Fruit fly (Drosophila melanogaster) whole organism, prepupa: ENCODE results near the gene Teh3.

ENCODE experiments used
- CG11294 ChIP-seq: fragments of 200-800 bp; sonication (Bioruptor generic); IDR thresholded peaks from 2 replicates; pipeline ENCODE4 v1.3.6; 2022; ENCODE audit warnings: missing biosample characterization, missing genetic modification characterization
- CG15336 ChIP-seq: fragments of 200-800 bp; sonication (Bioruptor generic); IDR thresholded peaks from 2 replicates; pipeline ENCODE4 v1.3.6; 2022; ENCODE audit warnings: missing biosample characterization, missing genetic modification characterization
- CG1621 ChIP-seq: fragments of 200-800 bp; sonication (Bioruptor generic); optimal IDR thresholded peaks from 3 replicates; lab custom pipeline; 2018; ENCODE audit warnings: missing biosample characterization, mild to moderate bottlenecking, missing genetic modification characterization
- CG16779 ChIP-seq: fragments of 200-800 bp; sonication (Bioruptor generic); optimal IDR thresholded peaks from 3 replicates; lab custom pipeline; 2017; ENCODE audit warnings: missing biosample characterization, mild to moderate bottlenecking, missing genetic modification characterization
- CG31627 ChIP-seq: fragments of 200-800 bp; sonication (Bioruptor generic); optimal IDR thresholded peaks from 3 replicates; lab custom pipeline; 2016; ENCODE audit warnings: missing biosample characterization, missing genetic modification characterization
- CG32006 ChIP-seq: fragments of 200-800 bp; sonication (Bioruptor generic); optimal IDR thresholded peaks from 3 replicates; lab custom pipeline; 2017; ENCODE audit warnings: missing biosample characterization, mild to moderate bottlenecking, missing genetic modification characterization
- CG34406 ChIP-seq: fragments of 200-800 bp; sonication (Bioruptor generic); optimal IDR thresholded peaks from 3 replicates; lab custom pipeline; 2016; ENCODE audit warnings: missing biosample characterization, missing genetic modification characterization
- CG3919 ChIP-seq: fragments of 200-800 bp; sonication (Bioruptor generic); optimal IDR thresholded peaks from 3 replicates; lab custom pipeline; 2016; ENCODE audit warnings: missing biosample characterization, missing genetic modification characterization
- CG4318 ChIP-seq: fragments of 200-800 bp; sonication (Bioruptor generic); optimal IDR thresholded peaks from 3 replicates; lab custom pipeline; 2017; ENCODE audit warnings: missing biosample characterization, mild to moderate bottlenecking, missing genetic modification characterization
- CG6163 ChIP-seq: fragments of 200-800 bp; sonication (Bioruptor generic); IDR thresholded peaks from 3 replicates; pipeline ENCODE4 v1.3.6; 2022; ENCODE audit warnings: missing biosample characterization, missing genetic modification characterization
- CG6276 ChIP-seq: fragments of 200-800 bp; sonication (Bioruptor generic); optimal IDR thresholded peaks from 2 replicates; lab custom pipeline; 2017; ENCODE audit warnings: missing biosample characterization, mild to moderate bottlenecking, missing genetic modification characterization
- CG8119 ChIP-seq: fragments of 200-800 bp; sonication (Bioruptor generic); IDR thresholded peaks from 3 replicates; pipeline ENCODE4 v1.3.6; 2022; ENCODE audit warnings: missing biosample characterization, missing genetic modification characterization
- Eip93F ChIP-seq: fragments of 200-800 bp; sonication (Bioruptor generic); optimal IDR thresholded peaks from 2 replicates; lab custom pipeline; 2016; ENCODE audit warnings: missing biosample characterization, mild to moderate bottlenecking, missing genetic modification characterization
- Ets21C ChIP-seq: fragments of 200-800 bp; sonication (Bioruptor generic); optimal IDR thresholded peaks from 3 replicates; lab custom pipeline; 2016; ENCODE audit warnings: missing biosample characterization, missing genetic modification characterization
- Gug ChIP-seq: fragments of 200-800 bp; sonication (Bioruptor generic); IDR thresholded peaks from 2 replicates; pipeline ENCODE4 v1.3.6; 2022; ENCODE audit warnings: missing biosample characterization, missing genetic modification characterization
- Hr38 ChIP-seq: sonication (Bioruptor generic); optimal IDR thresholded peaks from 2 replicates; lab custom pipeline; 2016; ENCODE audit warnings: missing biosample characterization, missing genetic modification characterization
- Hr39 ChIP-seq: fragments of 200-800 bp; sonication (Bioruptor generic); optimal IDR thresholded peaks from 2 replicates; lab custom pipeline; 2016; ENCODE audit warnings: missing biosample characterization, missing genetic modification characterization
- Hr4 ChIP-seq: fragments of 200-800 bp; sonication (Bioruptor generic); optimal IDR thresholded peaks from 3 replicates; lab custom pipeline; 2016; ENCODE audit warnings: missing biosample characterization, missing genetic modification characterization
- Lpt ChIP-seq: fragments of 200-800 bp; sonication (Bioruptor generic); optimal IDR thresholded peaks from 3 replicates; lab custom pipeline; 2016; ENCODE audit warnings: missing biosample characterization, missing genetic modification characterization
- Met ChIP-seq: fragments of 200-800 bp; sonication (Bioruptor generic); optimal IDR thresholded peaks from 3 replicates; lab custom pipeline; 2016; ENCODE audit warnings: missing biosample characterization, missing genetic modification characterization
- Smox ChIP-seq: fragments of 200-800 bp; sonication (Bioruptor generic); optimal IDR thresholded peaks from 3 replicates; lab custom pipeline; 2016; ENCODE audit warnings: missing biosample characterization, missing genetic modification characterization
- Sox102F ChIP-seq: fragments of 200-800 bp; sonication (Bioruptor generic); optimal IDR thresholded peaks from 2 replicates; lab custom pipeline; 2016; ENCODE audit warnings: missing biosample characterization, mild to moderate bottlenecking, missing genetic modification characterization
- Sox14 ChIP-seq: fragments of 200-800 bp; sonication (Bioruptor generic); optimal IDR thresholded peaks from 3 replicates; lab custom pipeline; 2016; ENCODE audit warnings: missing biosample characterization, missing genetic modification characterization
- cyc ChIP-seq: fragments of 200-800 bp; sonication (Bioruptor generic); optimal IDR thresholded peaks from 3 replicates; lab custom pipeline; 2016; ENCODE audit warnings: missing biosample characterization, missing genetic modification characterization
- dsx ChIP-seq: fragments of 200-800 bp; optimal IDR thresholded peaks from 3 replicates; lab custom pipeline; 2019; ENCODE audit warnings: missing biosample characterization, mild to moderate bottlenecking, missing genetic modification characterization, moderate library complexity; ENCODE audit not compliant: poor library complexity, severe bottlenecking
- eg ChIP-seq: fragments of 200-800 bp; sonication (Bioruptor generic); IDR thresholded peaks from 3 replicates; pipeline ENCODE4 v1.3.6; 2022; ENCODE audit warnings: missing biosample characterization, missing genetic modification characterization
- fd59A ChIP-seq: fragments of 200-800 bp; sonication (Bioruptor generic); optimal IDR thresholded peaks from 2 replicates; lab custom pipeline; 2017; ENCODE audit warnings: missing biosample characterization, mild to moderate bottlenecking, missing genetic modification characterization, missing genetic modification reagents
- lz ChIP-seq: fragments of 200-800 bp; sonication (Bioruptor generic); optimal IDR thresholded peaks from 3 replicates; lab custom pipeline; 2016; ENCODE audit warnings: missing biosample characterization, missing genetic modification characterization
- pdm3 ChIP-seq: fragments of 200-800 bp; sonication (Bioruptor generic); optimal IDR thresholded peaks from 3 replicates; lab custom pipeline; 2016; ENCODE audit warnings: missing biosample characterization, missing genetic modification characterization
- salr ChIP-seq, 2 experiments: fragments of 200-800 bp; sonication (Bioruptor generic); optimal IDR thresholded peaks; 3 replicates each; lab custom pipeline; 2016 to 2018; ENCODE audit warnings: missing biosample characterization in 2 of 2, missing genetic modification characterization in 2 of 2, mild to moderate bottlenecking in 1 of 2
- ss ChIP-seq, 2 experiments: fragments of 200-800 bp; sonication (Bioruptor generic); optimal IDR thresholded peaks; 2 replicates in 1 of 2; 3 replicates in 1 of 2; lab custom pipeline; 2017 to 2018; ENCODE audit warnings: mild to moderate bottlenecking in 2 of 2, missing biosample characterization in 2 of 2, missing genetic modification characterization in 2 of 2, moderate library complexity in 1 of 2

Gene Teh3

DNA sequence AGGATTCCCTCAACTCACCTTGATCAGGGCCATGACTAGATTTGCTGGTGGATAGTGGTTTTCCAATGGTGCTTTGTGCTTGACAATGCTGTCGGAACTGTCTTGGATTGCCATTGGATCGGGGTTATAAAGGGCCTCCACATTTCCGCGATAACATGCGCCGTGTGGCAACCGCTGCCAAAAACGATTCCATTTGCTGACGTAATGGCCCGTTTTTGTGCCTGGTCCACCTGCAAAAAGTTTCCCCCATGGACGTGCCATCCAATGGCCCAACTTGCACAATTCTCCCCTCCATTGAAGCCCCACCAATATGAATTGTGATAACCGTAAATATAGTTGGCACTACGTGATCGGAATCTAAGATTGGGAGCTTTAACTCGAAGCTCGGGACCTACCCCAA is 27.0 kb upstream of the Teh3 start, which contains the start of gene Cpr64Ab:
Gene Cpr64Ab (minus strand): TSS at position 101 of the 400 bp plus-strand sequence.
- TF ChIP-seq CG4318 (GFP tag; lab: Kevin White, UChicago) (no peak), Met (GFP tag; lab: Kevin White, UChicago) (no peak), ss (GFP tag; optimal IDR thresholded peaks at IDR 0.05; lab: Kevin White, UChicago) (no peak), Ets21C (GFP tag; lab: Kevin White, UChicago) (no peak), Sox14 (GFP tag; lab: Kevin White, UChicago) (no peak), Hr38 (GFP tag; lab: Kevin White, UChicago) (no peak), fd59A (GFP tag; lab: Kevin White, UChicago) (no peak), CG32006 (GFP tag; lab: Kevin White, UChicago) (no peak), Eip93F (GFP tag; lab: Kevin White, UChicago) (no peak), CG31627 (no peak), Lpt (no peak), Hr39 (GFP tag; lab: Kevin White, UChicago) (no peak)

dm6 chr3L:4209731-4210130 is 25.3 kb upstream of the Teh3 start:
- TF ChIP-seq salr (GFP tag; optimal IDR thresholded peaks at IDR 0.05; lab: Kevin White, UChicago) (no peak), CG6276 (peak; percentile 40), CG6163 (peak; percentile 41; the same call in 2 of the 3 replicates), CG11294 (GFP tag; lab: Robert Waterston, UW) (peak; percentile 67), eg (GFP tag; lab: Robert Waterston, UW) (peak; percentile 85), Sox102F (GFP tag; lab: Kevin White, UChicago) (no peak), CG3919 (GFP tag; lab: Kevin White, UChicago) (peak; percentile 36), Hr39 (GFP tag; lab: Kevin White, UChicago) (no peak), Gug (GFP tag; lab: Robert Waterston, UW) (peak; percentile 47)

dm6 chr3L:4209078-4209477 is 24.6 kb upstream of the Teh3 start, which contains the start of gene Cpr64Aa:
TSS of gene Cpr64Aa (minus strand) at chr3L:4209178.
- no peak for TF ChIP-seq pdm3 (GFP tag; lab: Kevin White, UChicago)
- no peak for TF ChIP-seq cyc (GFP tag; lab: Kevin White, UChicago)
- TF ChIP-seq eg (GFP tag; lab: Robert Waterston, UW): 0 out of 3 replicates have a peak, but pooled peaks have one; percentile 37
- TF ChIP-seq dsx (GFP tag; lab: Kevin White, UChicago): no peak
- TF ChIP-seq, all 60 proteins: peak for 1

- TF ChIP-seq cyc (GFP tag; lab: Kevin White, UChicago): no peak
- no peak for TF ChIP-seq Met (GFP tag; lab: Kevin White, UChicago)
- peak; percentile 51 for TF ChIP-seq Hr4 (GFP tag; lab: Kevin White, UChicago)
- TF ChIP-seq CG32006 (GFP tag; lab: Kevin White, UChicago): peak; percentile 55
- TF ChIP-seq CG34406: no peak
- 0 out of 2 replicates have a peak, but pooled peaks have one; percentile 19 for TF ChIP-seq CG15336 (GFP tag; lab: Robert Waterston, UW)
- TF ChIP-seq CG16779: no peak
- TF ChIP-seq CG8119 (GFP tag; lab: Robert Waterston, UW): peak; percentile 32; the same call in 1 of the 3 replicates
- TF ChIP-seq lz (GFP tag; lab: Kevin White, UChicago): no peak
- TF ChIP-seq Smox: no peak
- TF ChIP-seq CG4318 (GFP tag; lab: Kevin White, UChicago): peak; percentile 15
- no peak for TF ChIP-seq CG1621
These were observed 20.4 kb upstream of the Teh3 start for dm6 chr3L:4204867-4205266.

dm6 chr3L:4204239-4204638 is 19.8 kb upstream of the Teh3 start, which contains the start of gene CG15005:
TSS of gene CG15005 (minus strand) at chr3L:4204339.
- TF ChIP-seq Met (GFP tag; lab: Kevin White, UChicago): no peak
- TF ChIP-seq Sox14 (GFP tag; lab: Kevin White, UChicago): no peak
- TF ChIP-seq ss (GFP tag; optimal IDR thresholded peaks at IDR 0.05; lab: Kevin White, UChicago): no peak
- no peak for TF ChIP-seq Gug (GFP tag; lab: Robert Waterston, UW)
